Worm (Caenorhabditis elegans) whole organism, L2 larva: ENCODE data around the gene Y41E3.18.

ENCODE experiments used
- nhr-25 ChIP-seq: fragments of 150-350 bp; sonication (generic microtip); optimal IDR thresholded peaks from 3 replicates; lab custom pipeline; 2014; ENCODE audit warnings: missing biosample characterization, missing genetic modification characterization
- unc-62 ChIP-seq: fragments of 150-350 bp; optimal IDR thresholded peaks from 2 replicates; lab custom pipeline; 2014; ENCODE audit warnings: missing biosample characterization, missing genetic modification reagents, missing genetic modification characterization
- zag-1 ChIP-seq: fragments of 150-350 bp; optimal IDR thresholded peaks from 2 replicates; lab custom pipeline; 2014; ENCODE audit warnings: missing biosample characterization, missing genetic modification characterization

DNA sequence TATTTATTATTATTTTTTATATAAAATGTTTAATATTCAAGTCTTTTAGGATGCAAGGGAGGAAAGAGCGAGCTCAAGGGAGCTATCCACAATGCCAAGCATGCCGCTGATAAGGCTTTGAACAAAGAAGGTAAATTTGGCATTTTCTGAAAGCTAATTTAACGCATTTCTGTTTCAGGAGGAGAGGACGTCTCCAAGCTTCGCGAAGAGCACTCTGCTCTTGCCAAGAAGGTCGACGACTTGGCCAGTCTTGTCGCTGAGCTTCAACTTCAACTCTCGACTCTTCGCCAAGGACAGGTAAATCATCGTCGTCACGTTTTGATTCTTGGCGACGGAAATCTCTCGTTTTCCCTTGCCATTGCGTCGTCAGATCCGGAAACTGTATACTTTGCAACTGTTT is 28.1 kb downstream of the Y41E3.18 start:
- TF ChIP-seq nhr-25 (tag; lab: Kevin White, UChicago), result no peak
- TF ChIP-seq zag-1 (tag; lab: Kevin White, UChicago), result no peak
- no peak for TF ChIP-seq unc-62 (GFP tag; lab: Kevin White, UChicago)
